In the genomic region with DNA sequence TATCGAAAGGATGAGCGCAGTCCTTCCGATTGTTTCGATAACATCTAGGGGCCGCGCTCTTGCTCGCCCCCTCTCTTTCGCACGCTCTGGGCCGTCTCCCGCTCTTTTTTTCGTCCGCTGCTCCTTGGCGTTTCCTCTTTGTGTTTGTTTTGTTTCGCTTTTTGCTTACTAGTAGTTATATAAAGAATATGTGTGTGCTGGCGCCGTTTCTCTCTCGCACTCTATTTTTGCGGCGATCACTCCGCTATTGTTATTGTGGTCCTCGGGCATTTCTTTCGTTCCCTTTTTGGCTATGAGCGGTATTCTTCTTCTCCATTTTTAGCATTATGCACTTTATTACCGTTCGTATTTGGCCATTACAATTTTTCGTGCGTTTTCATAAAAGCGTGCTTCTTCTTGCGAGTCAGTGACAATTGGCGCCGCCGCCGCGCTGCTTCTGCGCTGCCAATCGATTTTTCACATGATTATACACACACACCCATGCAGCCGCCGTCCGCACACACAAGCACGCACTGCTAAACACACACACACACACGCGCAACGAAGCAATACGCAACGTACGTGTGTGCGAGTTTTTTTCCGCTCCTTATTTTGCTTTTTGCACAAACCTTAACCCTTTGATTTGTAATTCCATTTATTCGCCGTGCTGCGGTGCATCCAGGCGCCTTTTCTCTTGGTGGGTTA, we compare ENCODE assay signal across 1 fruit fly cellular context.
TF ChIP-seq lines count a peak whose summit lies in the region.

No protein-coding gene starts in this region.

TF ChIP-seq in whole organism, embryonic, 481 proteins besides CTCF, POLR2A, EP300 and RAD21 (continued from another document):
- TF ChIP-seq CG2129 (GFP tag; IDR thresholded peaks at IDR 0.05; lab: Robert Waterston, UW; ENCODE audit: partially characterized antibody) (no peak), CG8944 (GFP tag; optimal IDR thresholded peaks at IDR 0.05; lab: Kevin White, UChicago) (no peak), tll (GFP tag; optimal IDR thresholded peaks at IDR 0.05; lab: Kevin White, UChicago) (no peak), H15 (GFP tag; IDR thresholded peaks at IDR 0.05; lab: Robert Waterston, UW) (no peak), Mad (GFP tag; optimal IDR thresholded peaks at IDR 0.05; lab: Kevin White, UChicago) (no peak), tap (tag; optimal IDR thresholded peaks at IDR 0.05; lab: Kevin White, UChicago) (no peak), CG15601 (tag; optimal IDR thresholded peaks at IDR 0.05; lab: Kevin White, UChicago) (no peak), vfl (GFP tag; optimal IDR thresholded peaks at IDR 0.05; lab: Kevin White, UChicago) (no peak), Opbp (GFP tag; IDR thresholded peaks at IDR 0.05; lab: Robert Waterston, UW; ENCODE audit: partially characterized antibody) (no peak), CG34376 (GFP tag; optimal IDR thresholded peaks at IDR 0.05; lab: Kevin White, UChicago) (peak; percentile 44), stwl (tag; optimal IDR thresholded peaks at IDR 0.05; lab: Kevin White, UChicago) (no peak), jigr1 (GFP tag; IDR thresholded peaks at IDR 0.05; lab: Robert Waterston, UW) (no peak), fd64A (GFP tag; optimal IDR thresholded peaks at IDR 0.05; lab: Kevin White, UChicago) (no peak), wek (GFP tag; optimal IDR thresholded peaks at IDR 0.05; lab: Kevin White, UChicago) (no peak), CG15479 (GFP tag; optimal IDR thresholded peaks at IDR 0.05; lab: Kevin White, UChicago) (peak; percentile 63), amos (GFP tag; IDR thresholded peaks at IDR 0.05; lab: Robert Waterston, UW; ENCODE audit: partially characterized antibody) (no peak; the same call in 1 of the 2 replicates), Scr (GFP tag; IDR thresholded peaks at IDR 0.05; lab: Robert Waterston, UW; ENCODE audit: partially characterized antibody) (no peak), Dref (GFP tag; IDR thresholded peaks at IDR 0.05; lab: Robert Waterston, UW) (peak; percentile 53), CG17186 (GFP tag; optimal IDR thresholded peaks at IDR 0.05; lab: Kevin White, UChicago) (peak; percentile 22), dimm (GFP tag; IDR thresholded peaks at IDR 0.05; lab: Robert Waterston, UW) (no peak), en (GFP tag; optimal IDR thresholded peaks at IDR 0.05; lab: Kevin White, UChicago) (no peak), kni (GFP tag; optimal IDR thresholded peaks at IDR 0.05; lab: Kevin White, UChicago) (no peak), gsb (GFP tag; IDR thresholded peaks at IDR 0.05; lab: Robert Waterston, UW) (no peak), CG10274 (GFP tag; optimal IDR thresholded peaks at IDR 0.05; lab: Kevin White, UChicago) (no peak), bbx (GFP tag; IDR thresholded peaks at IDR 0.05; lab: Robert Waterston, UW; ENCODE audit: partially characterized antibody) (0 out of 2 replicates have a peak, but pooled peaks have one; percentile 6), CG4730 (GFP tag; IDR thresholded peaks at IDR 0.05; lab: Robert Waterston, UW) (no peak), otp (GFP tag; IDR thresholded peaks at IDR 0.05; lab: Robert Waterston, UW) (no peak), sna (GFP tag; IDR thresholded peaks at IDR 0.05; lab: Robert Waterston, UW; ENCODE audit: partially characterized antibody) (no peak), CG12391 (tag; optimal IDR thresholded peaks at IDR 0.05; lab: Kevin White, UChicago) (no peak), NK7.1 (GFP tag; optimal IDR thresholded peaks at IDR 0.05; lab: Kevin White, UChicago) (no peak), CG11247 (GFP tag; IDR thresholded peaks at IDR 0.05; lab: Robert Waterston, UW) (no peak), Nf-YB (GFP tag; optimal IDR thresholded peaks at IDR 0.05; lab: Kevin White, UChicago) (no peak), Ravus (GFP tag; IDR thresholded peaks at IDR 0.05; lab: Robert Waterston, UW) (no peak), CG2116 (GFP tag; optimal IDR thresholded peaks at IDR 0.05; lab: Kevin White, UChicago) (no peak), ara (GFP tag; IDR thresholded peaks at IDR 0.05; lab: Robert Waterston, UW) (no peak), Sox102F (GFP tag; optimal IDR thresholded peaks at IDR 0.05; lab: Kevin White, UChicago) (no peak), klu (GFP tag; IDR thresholded peaks at IDR 0.05; lab: Robert Waterston, UW) (no peak), HmgZ (tag; optimal IDR thresholded peaks at IDR 0.05; lab: Kevin White, UChicago) (peak; percentile 24), CG10147 (GFP tag; optimal IDR thresholded peaks at IDR 0.05; lab: Kevin White, UChicago) (no peak), insv (GFP tag; optimal IDR thresholded peaks at IDR 0.05; lab: Kevin White, UChicago) (peak in 1 of 2 experiments; percentile 4), CG5245 (GFP tag; optimal IDR thresholded peaks at IDR 0.05; lab: Kevin White, UChicago) (no peak), Dip2 (GFP tag; IDR thresholded peaks at IDR 0.05; lab: Robert Waterston, UW) (no peak), CG8281 (tag; optimal IDR thresholded peaks at IDR 0.05; lab: Kevin White, UChicago) (no peak), Poxn (GFP tag; IDR thresholded peaks at IDR 0.05; lab: Robert Waterston, UW) (no peak), Hmx (GFP tag; optimal IDR thresholded peaks at IDR 0.05; lab: Kevin White, UChicago) (no peak), cg (GFP tag; optimal IDR thresholded peaks at IDR 0.05; lab: Kevin White, UChicago) (peak; percentile 98), repo (GFP tag; optimal IDR thresholded peaks at IDR 0.05; lab: Kevin White, UChicago) (no peak), CG7271 (tag; optimal IDR thresholded peaks at IDR 0.05; lab: Kevin White, UChicago) (no peak), Jarid2 (GFP tag; optimal IDR thresholded peaks at IDR 0.05; lab: Kevin White, UChicago) (no peak), rib (GFP tag; IDR thresholded peaks at IDR 0.05; lab: Robert Waterston, UW) (no peak), exex (tag; optimal IDR thresholded peaks at IDR 0.05; lab: Kevin White, UChicago) (peak; percentile 5), zfh1 (GFP tag; IDR thresholded peaks at IDR 0.05; lab: Robert Waterston, UW) (no peak), her (GFP tag; optimal IDR thresholded peaks at IDR 0.05; lab: Kevin White, UChicago) (no peak), pfk (GFP tag; optimal IDR thresholded peaks at IDR 0.05; lab: Kevin White, UChicago) (no peak), CG6272 (GFP tag; IDR thresholded peaks at IDR 0.05; lab: Robert Waterston, UW) (no peak), ro (GFP tag; IDR thresholded peaks at IDR 0.05; lab: Robert Waterston, UW) (no peak), B-H1 (GFP tag; IDR thresholded peaks at IDR 0.05; lab: Robert Waterston, UW) (no peak), mirr (GFP tag; optimal IDR thresholded peaks at IDR 0.05; lab: Kevin White, UChicago) (no peak), sim (GFP tag; IDR thresholded peaks at IDR 0.05; lab: Robert Waterston, UW) (no peak), CG34422 (GFP tag; IDR thresholded peaks at IDR 0.05; lab: Robert Waterston, UW) (peak; percentile 51; the same call in 1 of the 3 replicates), NFAT (GFP tag; IDR thresholded peaks at IDR 0.05; lab: Robert Waterston, UW) (peak; percentile 72; the same call in 1 of the 2 replicates), CG11093 (GFP tag; IDR thresholded peaks at IDR 0.05; lab: Robert Waterston, UW) (no peak), CG8478 (optimal IDR thresholded peaks at IDR 0.05; lab: Kevin White, UChicago) (peak; percentile 84), Trl (optimal IDR thresholded peaks at IDR 0.05; lab: Kevin White, UChicago) (peak in 1 of 2 experiments; percentile 50), Trl (GFP tag; optimal IDR thresholded peaks at IDR 0.05; lab: Kevin White, UChicago) (no peak), zfh2 (GFP tag; optimal IDR thresholded peaks at IDR 0.05; lab: Kevin White, UChicago) (no peak), ash1 (GFP tag; optimal IDR thresholded peaks at IDR 0.05; lab: Kevin White, UChicago) (no peak), CG17612 (GFP tag; IDR thresholded peaks at IDR 0.05; lab: Robert Waterston, UW) (no peak), TFAM (GFP tag; optimal IDR thresholded peaks at IDR 0.05; lab: Kevin White, UChicago) (no peak), org-1 (GFP tag; optimal IDR thresholded peaks at IDR 0.05; lab: Kevin White, UChicago) (no peak), sug (tag; optimal IDR thresholded peaks at IDR 0.05; lab: Kevin White, UChicago) (peak; percentile 11), zen (tag; optimal IDR thresholded peaks at IDR 0.05; lab: Kevin White, UChicago) (no peak), kay (GFP tag; optimal IDR thresholded peaks at IDR 0.05; lab: Kevin White, UChicago) (no peak), CG10565 (GFP tag; optimal IDR thresholded peaks at IDR 0.05; lab: Kevin White, UChicago) (no peak), tgo (GFP tag; IDR thresholded peaks at IDR 0.05; lab: Robert Waterston, UW) (no peak), CG17385 (GFP tag; optimal IDR thresholded peaks at IDR 0.05; lab: Kevin White, UChicago) (peak; percentile 95), Adf1 (GFP tag; IDR thresholded peaks at IDR 0.05; lab: Robert Waterston, UW) (peak; percentile 96), CG14965 (GFP tag; optimal IDR thresholded peaks at IDR 0.05; lab: Kevin White, UChicago; ENCODE audit: borderline replicate concordance) (no peak), Doc2 (GFP tag; IDR thresholded peaks at IDR 0.05; lab: Robert Waterston, UW) (no peak), Doc3 (GFP tag; IDR thresholded peaks at IDR 0.05; lab: Robert Waterston, UW; ENCODE audit: partially characterized antibody) (no peak), Kr (GFP tag; optimal IDR thresholded peaks at IDR 0.05; lab: Kevin White, UChicago) (peak; percentile 42), tna (GFP tag; IDR thresholded peaks at IDR 0.05; lab: Robert Waterston, UW; ENCODE audit: partially characterized antibody) (no peak), CG12659 (GFP tag; optimal IDR thresholded peaks at IDR 0.05; lab: Kevin White, UChicago) (no peak), CG1529 (GFP tag; optimal IDR thresholded peaks at IDR 0.05; lab: Kevin White, UChicago) (no peak), NC2β (GFP tag; optimal IDR thresholded peaks at IDR 0.05; lab: Kevin White, UChicago) (no peak), Sox100B (GFP tag; optimal IDR thresholded peaks at IDR 0.05; lab: Kevin White, UChicago) (no peak), CG4328 (GFP tag; optimal IDR thresholded peaks at IDR 0.05; lab: Kevin White, UChicago) (peak; percentile 30), CG16779 (GFP tag; IDR thresholded peaks at IDR 0.05; lab: Robert Waterston, UW) (no peak), ab (GFP tag; optimal IDR thresholded peaks at IDR 0.05; lab: Kevin White, UChicago) (no peak), Pdp1 (GFP tag; optimal IDR thresholded peaks at IDR 0.05; lab: Kevin White, UChicago) (peak in 1 of 2 experiments; percentile 92), odd (GFP tag; optimal IDR thresholded peaks at IDR 0.05; lab: Kevin White, UChicago) (no peak), pb (GFP tag; optimal IDR thresholded peaks at IDR 0.05; lab: Kevin White, UChicago) (no peak), nom (GFP tag; optimal IDR thresholded peaks at IDR 0.05; lab: Kevin White, UChicago) (peak; percentile 61), CG4404 (GFP tag; IDR thresholded peaks at IDR 0.05; lab: Robert Waterston, UW) (no peak), CG7987 (GFP tag; optimal IDR thresholded peaks at IDR 0.05; lab: Kevin White, UChicago) (no peak), YL-1 (GFP tag; optimal IDR thresholded peaks at IDR 0.05; lab: Kevin White, UChicago) (peak; percentile 80), CG8388 (GFP tag; optimal IDR thresholded peaks at IDR 0.05; lab: Kevin White, UChicago) (no peak), chinmo (GFP tag; IDR thresholded peaks at IDR 0.05; lab: Robert Waterston, UW; ENCODE audit: partially characterized antibody) (peak; percentile 43; the same call in 1 of the 4 replicates), MESR4 (GFP tag; optimal IDR thresholded peaks at IDR 0.05; lab: Kevin White, UChicago) (peak; percentile 65), Rfx (GFP tag; IDR thresholded peaks at IDR 0.05; lab: Robert Waterston, UW) (no peak), CrebB (tag; optimal IDR thresholded peaks at IDR 0.05; lab: Kevin White, UChicago) (peak; percentile 42), Deaf1 (tag; optimal IDR thresholded peaks at IDR 0.05; lab: Kevin White, UChicago) (no peak), Med (GFP tag; lab: Kevin White, UChicago) (peak; percentile 38), CG13624 (GFP tag; optimal IDR thresholded peaks at IDR 0.05; lab: Kevin White, UChicago) (peak; percentile 5), Elba2 (GFP tag; optimal IDR thresholded peaks at IDR 0.05; lab: Kevin White, UChicago) (peak; percentile 37), MBD-R2 (GFP tag; IDR thresholded peaks at IDR 0.05; lab: Robert Waterston, UW) (peak; percentile 49; the same call in 1 of the 2 replicates), bsh (GFP tag; optimal IDR thresholded peaks at IDR 0.05; lab: Kevin White, UChicago) (peak in 1 of 2 experiments; percentile 54), CG1832 (GFP tag; optimal IDR thresholded peaks at IDR 0.05; lab: Kevin White, UChicago) (peak; percentile 34), Nf-YA (GFP tag; IDR thresholded peaks at IDR 0.05; lab: Robert Waterston, UW) (no peak), CG1024 (GFP tag; IDR thresholded peaks at IDR 0.05; lab: Robert Waterston, UW) (no peak), row (GFP tag; IDR thresholded peaks at IDR 0.05; lab: Robert Waterston, UW) (no peak)
